Fruit fly (Drosophila melanogaster) whole organism, embryonic: Measurements from ENCODE around the gene Phyhd1.

ENCODE experiments used
- Abd-B ChIP-seq: fragments of 200-800 bp; sonication (Bioruptor generic); optimal IDR thresholded peaks from 2 replicates; lab custom pipeline; 2018; ENCODE audit warnings: missing biosample characterization, mild to moderate bottlenecking, missing genetic modification characterization, moderate library complexity
- BEAF-32 ChIP-seq: fragments of 200-800 bp; sonication (Bioruptor generic); optimal IDR thresholded peaks from 3 replicates; lab custom pipeline; 2017; ENCODE audit warnings: missing biosample characterization, missing genetic modification characterization, mild to moderate bottlenecking, moderate library complexity, missing genetic modification reagents
- BtbVII ChIP-seq: fragments of 200-800 bp; sonication (Bioruptor generic); optimal IDR thresholded peaks from 3 replicates; lab custom pipeline; 2017; ENCODE audit warnings: missing biosample characterization, mild to moderate bottlenecking, missing genetic modification characterization
- CG10565 ChIP-seq: fragments of 200-800 bp; sonication (Bioruptor generic); optimal IDR thresholded peaks from 3 replicates; lab custom pipeline; 2016; ENCODE audit warnings: missing biosample characterization, mild to moderate bottlenecking, missing genetic modification characterization
- CG11456 ChIP-seq: fragments of 200-800 bp; sonication (Bioruptor generic); IDR thresholded peaks from 3 replicates; pipeline ENCODE4 v1.3.6; 2022; ENCODE audit warnings: missing biosample characterization, missing genetic modification characterization
- CG18599 ChIP-seq: fragments of 200-800 bp; sonication (Bioruptor generic); optimal IDR thresholded peaks from 3 replicates; lab custom pipeline; 2017; ENCODE audit warnings: missing biosample characterization, missing genetic modification characterization, mild to moderate bottlenecking, moderate library complexity, missing genetic modification reagents
- CG2199 ChIP-seq: fragments of 200-800 bp; sonication (Bioruptor generic); IDR thresholded peaks from 3 replicates; pipeline ENCODE4 v1.3.6; 2022; ENCODE audit warnings: missing biosample characterization, missing genetic modification characterization
- CG31441 ChIP-seq: fragments of 200-800 bp; sonication (Bioruptor generic); IDR thresholded peaks from 2 replicates; pipeline ENCODE4 v1.3.6; 2022; ENCODE audit warnings: missing biosample characterization, missing genetic modification characterization
- CG34422 ChIP-seq: fragments of 200-800 bp; sonication (Bioruptor generic); IDR thresholded peaks from 3 replicates; pipeline ENCODE4 v1.3.6; 2022; ENCODE audit warnings: missing biosample characterization, missing genetic modification characterization
- CG4282 ChIP-seq: fragments of 200-800 bp; sonication (Bioruptor generic); optimal IDR thresholded peaks from 2 replicates; lab custom pipeline; 2016; ENCODE audit warnings: missing biosample characterization, missing genetic modification characterization
- CG4360 ChIP-seq: fragments of 200-800 bp; sonication (Bioruptor generic); IDR thresholded peaks from 2 replicates; pipeline ENCODE4 v1.3.6; 2022; ENCODE audit warnings: missing biosample characterization, missing genetic modification characterization
- CG6683 ChIP-seq: fragments of 200-800 bp; sonication (Bioruptor generic); optimal IDR thresholded peaks from 2 replicates; lab custom pipeline; 2017; ENCODE audit warnings: missing biosample characterization, mild to moderate bottlenecking, missing genetic modification characterization, missing genetic modification reagents
- CG7357 ChIP-seq: fragments of 200-800 bp; sonication (Bioruptor generic); IDR thresholded peaks from 3 replicates; pipeline ENCODE4 v1.3.6; 2022; ENCODE audit warnings: missing biosample characterization, missing genetic modification characterization
- CG8388 ChIP-seq: fragments of 200-800 bp; sonication (Bioruptor generic); optimal IDR thresholded peaks from 2 replicates; lab custom pipeline; 2019; ENCODE audit warnings: missing biosample characterization, mild to moderate bottlenecking, missing genetic modification characterization, moderate library complexity
- CrebB ChIP-seq: fragments of 200-800 bp; sonication (Bioruptor generic); optimal IDR thresholded peaks from 3 replicates; lab custom pipeline; 2018; ENCODE audit warnings: missing biosample characterization, mild to moderate bottlenecking, missing genetic modification characterization
- Elba2 ChIP-seq: fragments of 200-800 bp; sonication (Bioruptor generic); optimal IDR thresholded peaks from 3 replicates; lab custom pipeline; 2016; ENCODE audit warnings: missing biosample characterization, missing genetic modification characterization
- Ets97D ChIP-seq: fragments of 200-800 bp; sonication (Bioruptor generic); optimal IDR thresholded peaks from 3 replicates; lab custom pipeline; 2016; ENCODE audit warnings: missing biosample characterization, missing genetic modification characterization
- Hmr ChIP-seq: fragments of 200-800 bp; sonication (Bioruptor generic); optimal IDR thresholded peaks from 3 replicates; lab custom pipeline; 2017; ENCODE audit warnings: mild to moderate bottlenecking, missing biosample characterization, missing genetic modification reagents, missing genetic modification characterization
- Hr3 ChIP-seq: fragments of 200-800 bp; sonication (Bioruptor generic); optimal IDR thresholded peaks from 3 replicates; lab custom pipeline; 2016; ENCODE audit warnings: missing biosample characterization, missing genetic modification characterization
- Jarid2 ChIP-seq: fragments of 200-800 bp; sonication (Bioruptor generic); optimal IDR thresholded peaks from 3 replicates; lab custom pipeline; 2017; ENCODE audit warnings: mild to moderate bottlenecking, missing biosample characterization, missing genetic modification reagents, missing genetic modification characterization
- MBD-R2 ChIP-seq: fragments of 200-800 bp; sonication (Bioruptor generic); IDR thresholded peaks from 2 replicates; pipeline ENCODE4 v1.3.6; 2022; ENCODE audit warnings: missing biosample characterization, missing genetic modification characterization
- Med ChIP-seq: fragments of 200-800 bp; sonication (Bioruptor generic); peaks from one replicate; lab custom pipeline; 2016; ENCODE audit warnings: missing biosample characterization, missing genetic modification characterization, mild to moderate bottlenecking, inconsistent platforms, moderate library complexity
- Mes4 ChIP-seq: fragments of 200-800 bp; sonication (Bioruptor generic); optimal IDR thresholded peaks from 2 replicates; lab custom pipeline; 2016; ENCODE audit warnings: missing biosample characterization, missing genetic modification characterization
- Neu2 ChIP-seq: fragments of 200-800 bp; sonication (Bioruptor generic); optimal IDR thresholded peaks from 3 replicates; lab custom pipeline; 2016; ENCODE audit warnings: missing biosample characterization, missing genetic modification characterization, borderline replicate concordance
- Nf-YB ChIP-seq: fragments of 200-800 bp; sonication (Bioruptor generic); optimal IDR thresholded peaks from 3 replicates; lab custom pipeline; 2019; ENCODE audit warnings: missing biosample characterization, mild to moderate bottlenecking, missing genetic modification characterization, moderate library complexity
- Nf-YC ChIP-seq: fragments of 200-800 bp; optimal IDR thresholded peaks from 3 replicates; lab custom pipeline; 2019; ENCODE audit warnings: missing biosample characterization, mild to moderate bottlenecking, missing genetic modification characterization, moderate library complexity
- PHDP ChIP-seq: fragments of 200-800 bp; sonication (Bioruptor generic); optimal IDR thresholded peaks from 3 replicates; lab custom pipeline; 2018; ENCODE audit warnings: missing biosample characterization, mild to moderate bottlenecking, missing genetic modification characterization, moderate library complexity
- Pdp1 ChIP-seq, 2 experiments: fragments of 200-800 bp; sonication (Bioruptor generic); optimal IDR thresholded peaks; 3 replicates each; lab custom pipeline; 2016; ENCODE audit warnings: missing biosample characterization in 2 of 2, missing genetic modification characterization in 2 of 2, mild to moderate bottlenecking in 1 of 2, moderate library complexity in 1 of 2
- Sox102F ChIP-seq: fragments of 200-800 bp; sonication (Bioruptor generic); optimal IDR thresholded peaks from 2 replicates; lab custom pipeline; 2018; ENCODE audit warnings: missing biosample characterization, mild to moderate bottlenecking, missing genetic modification characterization, moderate library complexity
- Usf ChIP-seq: fragments of 200-800 bp; sonication (Bioruptor generic); optimal IDR thresholded peaks from 2 replicates; lab custom pipeline; 2017; ENCODE audit warnings: missing genotype, missing biosample characterization, missing genetic modification characterization
- Xrp1 ChIP-seq: fragments of 200-800 bp; sonication (Bioruptor generic); IDR thresholded peaks from 2 replicates; pipeline ENCODE4 v1.3.6; 2022; ENCODE audit warnings: missing biosample characterization, missing genetic modification characterization
- bbx ChIP-seq: fragments of 200-800 bp; sonication (Bioruptor generic); IDR thresholded peaks from 2 replicates; pipeline ENCODE4 v1.3.6; 2022; ENCODE audit warnings: missing biosample characterization, missing genetic modification characterization; ENCODE audit not compliant: partially characterized antibody
- bigmax ChIP-seq: fragments of 200-800 bp; sonication (Bioruptor generic); optimal IDR thresholded peaks from 2 replicates; lab custom pipeline; 2018; ENCODE audit warnings: missing biosample characterization, mild to moderate bottlenecking, missing genetic modification characterization
- bsh ChIP-seq, 2 experiments: fragments of 200-800 bp; sonication (Bioruptor generic); optimal IDR thresholded peaks; 2 replicates each; lab custom pipeline; 2017 to 2018; ENCODE audit warnings: mild to moderate bottlenecking in 2 of 2, missing biosample characterization in 2 of 2, missing genetic modification characterization in 2 of 2, moderate library complexity in 1 of 2
- chinmo ChIP-seq: fragments of 200-800 bp; sonication (Bioruptor generic); IDR thresholded peaks from 4 replicates; pipeline ENCODE4 v1.3.6; 2022; ENCODE audit warnings: missing biosample characterization, missing genetic modification characterization; ENCODE audit not compliant: partially characterized antibody
- chm ChIP-seq: fragments of 200-800 bp; sonication (Bioruptor generic); IDR thresholded peaks from 2 replicates; pipeline ENCODE4 v1.3.6; 2022; ENCODE audit warnings: missing biosample characterization, missing genetic modification characterization
- cwo ChIP-seq: fragments of 200-800 bp; sonication (Bioruptor generic); optimal IDR thresholded peaks from 3 replicates; lab custom pipeline; 2017; ENCODE audit warnings: missing biosample characterization, missing genetic modification characterization, mild to moderate bottlenecking, moderate library complexity, missing genetic modification reagents
- eve ChIP-seq, 2 experiments: fragments of >200 bp; optimal IDR thresholded peaks; 2 replicates each; lab custom pipeline; 2017; ENCODE audit warnings: missing biosample characterization in 2 of 2, missing genetic modification characterization in 2 of 2
- ftz-f1 ChIP-seq: fragments of 200-800 bp; sonication (Bioruptor generic); optimal IDR thresholded peaks from 2 replicates; lab custom pipeline; 2016; ENCODE audit warnings: missing biosample characterization, missing genetic modification characterization
- gce ChIP-seq: fragments of 200-800 bp; sonication (Bioruptor generic); IDR thresholded peaks from 3 replicates; pipeline ENCODE4 v1.3.6; 2022; ENCODE audit warnings: missing biosample characterization, missing genetic modification characterization
- jing ChIP-seq: fragments of 200-800 bp; sonication (Bioruptor generic); optimal IDR thresholded peaks from 2 replicates; lab custom pipeline; 2018; ENCODE audit warnings: missing biosample characterization, mild to moderate bottlenecking, missing genetic modification characterization
- jumu ChIP-seq: fragments of 200-800 bp; sonication (Bioruptor generic); optimal IDR thresholded peaks from 3 replicates; lab custom pipeline; 2016; ENCODE audit warnings: missing biosample characterization, missing genetic modification characterization
- lmd ChIP-seq: fragments of 200-800 bp; sonication (Bioruptor generic); IDR thresholded peaks from 2 replicates; pipeline ENCODE4 v1.3.6; 2022; ENCODE audit warnings: missing biosample characterization, missing genetic modification characterization
- luna ChIP-seq: fragments of 200-800 bp; sonication (Bioruptor generic); optimal IDR thresholded peaks from 2 replicates; lab custom pipeline; 2016; ENCODE audit warnings: missing biosample characterization, missing genetic modification characterization
- onecut ChIP-seq: fragments of 200-800 bp; sonication (Bioruptor generic); IDR thresholded peaks from 2 replicates; pipeline ENCODE4 v1.3.6; 2022; ENCODE audit warnings: missing biosample characterization, missing genetic modification characterization
- sens ChIP-seq: fragments of 200-800 bp; sonication (Bioruptor generic); peaks from one replicate; lab custom pipeline; 2016; ENCODE audit warnings: missing biosample characterization, missing genetic modification characterization
- trem ChIP-seq: fragments of 200-800 bp; optimal IDR thresholded peaks from 3 replicates; lab custom pipeline; 2019; ENCODE audit warnings: missing biosample characterization, mild to moderate bottlenecking, missing genetic modification characterization, moderate library complexity
- vnd ChIP-seq: fragments of 200-800 bp; sonication (Bioruptor generic); IDR thresholded peaks from 3 replicates; pipeline ENCODE4 v1.3.6; 2022; ENCODE audit warnings: missing biosample characterization, missing genetic modification characterization; ENCODE audit not compliant: partially characterized antibody
- wor ChIP-seq: fragments of 200-800 bp; sonication (Bioruptor generic); IDR thresholded peaks from 2 replicates; pipeline ENCODE4 v1.3.6; 2022; ENCODE audit warnings: missing biosample characterization, missing genetic modification characterization

Phyhd1 gene

DNA sequence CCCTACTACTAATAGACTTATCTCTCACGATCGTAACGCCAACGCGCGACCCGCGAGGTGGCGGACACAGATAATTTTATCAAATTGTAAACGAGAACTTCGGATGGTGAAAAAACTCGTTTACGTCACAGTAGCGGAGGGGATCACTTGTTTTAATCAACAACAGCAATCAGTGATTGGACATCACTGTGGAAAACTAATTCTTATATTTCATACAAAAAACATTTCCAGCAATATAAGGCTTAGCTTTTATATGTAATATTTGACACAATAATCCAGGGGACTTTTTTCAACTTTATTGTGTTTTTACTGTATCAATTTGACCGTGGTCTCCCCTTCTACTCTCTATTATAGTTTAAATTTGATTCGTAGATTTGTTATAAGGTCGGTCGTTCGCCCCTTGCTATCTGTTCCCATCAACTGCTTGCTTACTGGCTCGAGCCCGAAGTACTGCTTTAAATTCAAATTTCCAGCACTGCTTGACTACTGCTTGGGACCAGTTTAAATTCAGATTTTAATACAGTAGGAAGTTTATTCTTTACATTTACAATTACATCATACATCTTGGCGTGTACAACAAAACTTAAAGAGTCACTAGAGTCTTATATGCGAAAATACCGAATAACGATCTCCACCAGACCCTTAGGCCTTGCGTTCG is 3.4 kb downstream of the Phyhd1 start, which contains the start of gene CG6465 (continued):
- peak; percentile 45 for TF ChIP-seq Nf-YC (tag; lab: Kevin White, UChicago)
- TF ChIP-seq wor, result no peak
- peak; percentile 24; the same call in 1 of the 2 replicates for TF ChIP-seq CG31441 (GFP tag; lab: Robert Waterston, UW)
- no peak for TF ChIP-seq Usf (GFP tag; lab: Kevin White, UChicago)
- peak; percentile 88 for TF ChIP-seq Med
- TF ChIP-seq ftz-f1 (GFP tag; lab: Kevin White, UChicago), result peak; percentile 88
- TF ChIP-seq Sox102F, result no peak
- 0 out of 2 replicates have a peak, but pooled peaks have one; percentile 19 for TF ChIP-seq MBD-R2 (GFP tag; lab: Robert Waterston, UW)
- TF ChIP-seq CG4360, result no peak
- 0 out of 3 replicates have a peak, but pooled peaks have one; percentile 29 for TF ChIP-seq CG7357 (GFP tag; lab: Robert Waterston, UW)
- no peak for TF ChIP-seq Hr3 (GFP tag; lab: Kevin White, UChicago)
- TF ChIP-seq Nf-YB (GFP tag; lab: Kevin White, UChicago), result peak; percentile 10
- TF ChIP-seq CG8388 (GFP tag; lab: Kevin White, UChicago), result no peak
- TF ChIP-seq CG18599 (GFP tag; lab: Kevin White, UChicago), result peak; percentile 38
- no peak for TF ChIP-seq Mes4 (GFP tag; lab: Kevin White, UChicago)
- no peak for TF ChIP-seq BtbVII (GFP tag; lab: Kevin White, UChicago)
- no peak for TF ChIP-seq bbx
- TF ChIP-seq onecut (GFP tag; lab: Robert Waterston, UW), result no peak
- no peak; the same call in 1 of the 2 replicates for TF ChIP-seq chm (GFP tag; lab: Robert Waterston, UW)
- TF ChIP-seq CG2199 (GFP tag; lab: Robert Waterston, UW), result peak; percentile 93
- no peak for TF ChIP-seq jing (GFP tag; lab: Kevin White, UChicago)
- TF ChIP-seq BEAF-32 (GFP tag; lab: Kevin White, UChicago), result peak; percentile 19
- peak; percentile 21 for TF ChIP-seq trem (tag; lab: Kevin White, UChicago)
- TF ChIP-seq chinmo (GFP tag; lab: Robert Waterston, UW), result 0 out of 4 replicates have a peak, but pooled peaks have one; percentile 5
- peak; percentile 29 for TF ChIP-seq CG4282 (GFP tag; lab: Kevin White, UChicago)
- no peak for TF ChIP-seq bigmax (GFP tag; lab: Kevin White, UChicago)
- no peak for TF ChIP-seq CG10565 (GFP tag; lab: Kevin White, UChicago)
- no peak for TF ChIP-seq CG6683 (GFP tag; lab: Kevin White, UChicago)
- TF ChIP-seq Hmr (GFP tag; lab: Kevin White, UChicago), result peak; percentile 30
- peak; percentile 12 to 85 for TF ChIP-seq Pdp1 (GFP tag; optimal IDR thresholded peaks at IDR 0.05; lab: Kevin White, UChicago)
- TF ChIP-seq Elba2 (GFP tag; lab: Kevin White, UChicago), result no peak
- peak; percentile 46; the same call in 1 of the 3 replicates for TF ChIP-seq gce (GFP tag; lab: Robert Waterston, UW)
- TF ChIP-seq Abd-B (GFP tag; lab: Kevin White, UChicago), result peak; percentile 57
- peak; percentile 15 for TF ChIP-seq Jarid2 (GFP tag; lab: Kevin White, UChicago)
- TF ChIP-seq jumu (GFP tag; lab: Kevin White, UChicago), result no peak
- no peak for TF ChIP-seq CG34422
- TF ChIP-seq CG11456 (GFP tag; lab: Robert Waterston, UW), result no peak
- no peak for TF ChIP-seq bsh (GFP tag; optimal IDR thresholded peaks at IDR 0.05; lab: Kevin White, UChicago)
- no peak for TF ChIP-seq luna (GFP tag; lab: Kevin White, UChicago)
- peak; percentile 79 for TF ChIP-seq sens (GFP tag; lab: Kevin White, UChicago)
- peak; percentile 32; the same call in 1 of the 2 replicates for TF ChIP-seq Xrp1 (GFP tag; lab: Robert Waterston, UW)
- no peak for TF ChIP-seq PHDP (tag; lab: Kevin White, UChicago)
- no peak for TF ChIP-seq vnd (GFP tag; lab: Robert Waterston, UW)
- no peak for TF ChIP-seq cwo (GFP tag; lab: Kevin White, UChicago)
- TF ChIP-seq Ets97D, result peak; percentile 9
- TF ChIP-seq eve (GFP tag; optimal IDR thresholded peaks at IDR 0.05; lab: Kevin White, UChicago), result peak in 1 of 2 experiments; percentile 79
- peak; percentile 17; the same call in 1 of the 2 replicates for TF ChIP-seq lmd
- no peak for TF ChIP-seq CrebB (tag; lab: Kevin White, UChicago)
- TF ChIP-seq Neu2 (GFP tag; lab: Kevin White, UChicago), result no peak
